Worm (Caenorhabditis elegans): ENCODE measurements around the gene B0035.15.
"Not testable (repeated sequence)": the region's sequence is repeated elsewhere in the genome, so short reads cannot be mapped to it uniquely, and the experiment has no call there.

- not testable (repeated sequence) for TF ChIP-seq hlh-30 (tag; optimal IDR thresholded peaks at IDR 0.05; ENCODE audit: insufficient read depth); F13H6.1 (tag; optimal IDR thresholded peaks at IDR 0.05)
Measured at ce11 chrIV:11253689-11254088, 44.4 kb downstream of the B0035.15 start, which contains the start of gene C05C12.1.
